Worm (Caenorhabditis elegans): ENCODE data around the gene srlf-2.

Gene srlf-2

DNA sequence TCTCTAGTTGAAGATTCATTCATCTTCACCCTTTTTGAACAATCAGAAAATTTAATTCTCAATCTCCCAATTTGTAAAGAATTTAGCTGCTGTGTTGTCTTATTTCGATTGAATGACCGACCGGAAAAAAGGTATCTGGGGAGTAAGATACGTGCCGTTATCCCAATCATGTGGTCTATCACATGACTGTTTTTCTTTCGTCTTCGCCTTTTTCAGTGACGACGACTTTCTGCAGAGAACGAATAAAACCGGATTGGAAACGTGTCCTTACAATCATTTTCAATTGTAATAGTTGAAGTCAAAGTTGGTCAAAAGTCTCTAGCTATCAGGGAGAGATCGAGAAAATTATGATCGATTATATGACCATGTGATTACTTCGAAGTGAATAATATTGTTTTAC is 39.0 kb downstream of the srlf-2 start (continued):
- TF ChIP-seq unc-62 (GFP tag; optimal IDR thresholded peaks at IDR 0.05) (no peak), lin-35 (GFP tag; optimal IDR thresholded peaks at IDR 0.05) (peak in 1 of 2 experiments; percentile 72), rnt-1 (tag; optimal IDR thresholded peaks at IDR 0.05) (no peak), dpl-1 (GFP tag; optimal IDR thresholded peaks at IDR 0.05) (peak in 2 of 3 experiments; percentile 33 to 46), ceh-82 (tag; optimal IDR thresholded peaks at IDR 0.05) (no peak), unc-130 (tag; optimal IDR thresholded peaks at IDR 0.05) (peak; percentile 78)

DNA sequence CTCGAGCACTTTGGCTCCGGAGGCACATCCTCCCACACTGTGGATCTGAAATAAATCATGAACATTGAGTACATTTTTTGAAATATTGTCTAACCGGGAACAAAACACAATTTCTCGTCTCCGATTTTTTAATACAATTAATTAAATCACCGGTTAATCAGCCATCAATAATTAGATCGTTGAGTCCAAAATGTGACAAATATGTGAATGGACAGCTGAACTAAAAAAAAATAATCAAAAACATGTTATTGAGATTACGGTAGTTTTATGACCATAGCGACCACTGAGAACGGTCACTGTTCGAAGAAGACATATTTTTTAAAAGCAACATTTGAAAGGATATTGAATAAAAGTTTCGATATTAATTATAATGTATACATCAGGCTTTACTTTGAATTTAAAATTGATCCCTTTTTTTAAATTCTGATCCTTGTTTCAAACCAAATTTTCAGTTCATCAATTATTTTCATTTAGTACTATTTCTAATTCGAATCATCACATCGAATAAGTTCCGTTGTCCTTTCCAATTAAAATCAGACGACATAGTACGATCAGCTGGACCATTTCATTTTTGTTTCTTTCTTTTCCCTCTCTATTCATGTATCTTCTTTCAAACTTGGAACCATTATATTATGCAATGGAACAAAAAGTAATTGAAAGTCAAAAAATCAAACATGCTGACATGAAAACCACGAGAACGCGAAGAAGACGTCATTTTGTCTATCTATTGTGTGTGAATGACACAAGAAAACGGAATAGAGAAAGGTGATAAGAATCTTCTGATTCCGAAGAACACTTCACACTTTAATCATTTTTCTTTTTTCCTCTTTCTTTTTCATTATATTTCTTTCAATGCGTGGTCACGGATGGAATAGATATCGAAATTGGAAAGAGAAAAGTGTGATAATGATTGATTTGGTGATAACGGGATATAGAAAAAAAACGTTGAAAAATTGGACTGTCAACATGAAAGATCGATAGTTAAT is 40.3 kb downstream of the srlf-2 start:
- TF ChIP-seq lin-13 (GFP tag; optimal IDR thresholded peaks at IDR 0.05) (peak; percentile 51), efl-3 (GFP tag; optimal IDR thresholded peaks at IDR 0.05) (no peak), fkh-10 (GFP tag; optimal IDR thresholded peaks at IDR 0.05) (no peak), pqm-1 (tag; optimal IDR thresholded peaks at IDR 0.05) (peak; percentile 60), ceh-88 (GFP tag; IDR thresholded peaks at IDR 0.05) (peak; percentile 30; the same call in 1 of the 2 replicates), fkh-8 (tag; optimal IDR thresholded peaks at IDR 0.05) (no peak), ama-1 (optimal IDR thresholded peaks at IDR 0.05) (peak; percentile 28), blmp-1 (tag; optimal IDR thresholded peaks at IDR 0.05) (peak; percentile 91), pax-3 (tag; optimal IDR thresholded peaks at IDR 0.05) (no peak), sptf-1 (tag; optimal IDR thresholded peaks at IDR 0.05) (no peak), rnt-1 (tag; optimal IDR thresholded peaks at IDR 0.05) (no peak), C16A3.4 (tag; optimal IDR thresholded peaks at IDR 0.05) (peak; percentile 25), vab-15 (tag; optimal IDR thresholded peaks at IDR 0.05) (no peak), dpl-1 (GFP tag; optimal IDR thresholded peaks at IDR 0.05) (peak in 1 of 3 experiments; percentile 4), nhr-84 (tag; optimal IDR thresholded peaks at IDR 0.05) (no peak), elt-2 (tag; optimal IDR thresholded peaks at IDR 0.05) (peak; percentile 98), lin-39 (tag; optimal IDR thresholded peaks at IDR 0.05) (no peak), lin-35 (GFP tag; optimal IDR thresholded peaks at IDR 0.05) (peak in 1 of 2 experiments; percentile 71), ceh-90 (tag; optimal IDR thresholded peaks at IDR 0.05) (no peak), nhr-19 (GFP tag; conservative IDR thresholded peaks at IDR 0.05) (peak; percentile 51), C34B4.2 (tag; optimal IDR thresholded peaks at IDR 0.05) (no peak), nhr-90 (tag; optimal IDR thresholded peaks at IDR 0.05; ENCODE audit: poor library complexity) (peak; percentile 60), ztf-11 (tag; optimal IDR thresholded peaks at IDR 0.05) (no peak), ztf-4 (tag; optimal IDR thresholded peaks at IDR 0.05) (peak; percentile 1), egl-13 (tag; optimal IDR thresholded peaks at IDR 0.05) (no peak), tlp-1 (tag; optimal IDR thresholded peaks at IDR 0.05) (peak; percentile 61), nhr-71 (tag; optimal IDR thresholded peaks at IDR 0.05) (peak; percentile 77), nhr-47 (tag; optimal IDR thresholded peaks at IDR 0.05) (peak; percentile 26), aly-2 (tag; optimal IDR thresholded peaks at IDR 0.05) (no peak), mef-2 (tag; optimal IDR thresholded peaks at IDR 0.05) (no peak), lir-3 (tag; optimal IDR thresholded peaks at IDR 0.05; ENCODE audit: poor library complexity) (no peak), nhr-85 (tag) (peak; percentile 90), lsy-2 (tag; optimal IDR thresholded peaks at IDR 0.05) (peak; percentile 27 to 54), ceh-63 (GFP tag; optimal IDR thresholded peaks at IDR 0.05) (no peak), tbx-2 (tag; optimal IDR thresholded peaks at IDR 0.05) (peak; percentile 65), dsc-1 (tag; optimal IDR thresholded peaks at IDR 0.05) (no peak), zag-1 (tag; optimal IDR thresholded peaks at IDR 0.05) (no peak), elt-3 (tag; optimal IDR thresholded peaks at IDR 0.05) (peak in 5 of 6 experiments; percentile 1 to 95 (median 28)), lin-14 (GFP tag; optimal IDR thresholded peaks at IDR 0.05) (peak; percentile 81), alr-1 (tag; optimal IDR thresholded peaks at IDR 0.05; ENCODE audit: borderline replicate concordance) (no peak), mab-9 (GFP tag; IDR thresholded peaks at IDR 0.05) (no peak), efl-1 (optimal IDR thresholded peaks at IDR 0.05) (no peak), efl-1 (GFP tag; optimal IDR thresholded peaks at IDR 0.05 in 1 of 2) (peak in 1 of 2 experiments; percentile 54), snu-23 (GFP tag; optimal IDR thresholded peaks at IDR 0.05) (peak; percentile 54), ceh-82 (tag; optimal IDR thresholded peaks at IDR 0.05) (no peak), hlh-4 (tag; optimal IDR thresholded peaks at IDR 0.05) (no peak)

Measured in whole organism, L1 larva.